Worm (Caenorhabditis elegans): Measurements from ENCODE around the gene ift-74.

The ift-74 gene

DNA sequence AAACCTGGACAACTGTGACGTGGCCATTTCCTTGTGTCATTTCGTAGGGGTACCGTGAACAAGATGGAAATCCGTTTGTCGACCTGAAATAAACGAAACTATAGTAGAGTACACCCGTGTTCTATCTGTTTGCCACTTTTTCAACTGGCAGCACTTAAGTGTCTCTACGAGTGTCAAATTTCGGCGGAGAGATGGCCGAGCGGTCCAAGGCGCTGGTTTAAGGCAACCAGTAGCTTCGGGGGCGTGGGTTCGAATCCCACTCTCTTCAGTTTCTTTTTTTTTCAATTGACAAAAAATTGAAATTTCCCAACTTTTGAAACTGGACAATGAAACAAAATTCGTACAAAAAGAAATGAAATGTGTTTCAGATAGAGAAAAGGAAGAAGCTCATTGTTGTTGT, 41.8 kb downstream of the ift-74 start (continued):
- TF ChIP-seq hlh-4 (tag; optimal IDR thresholded peaks at IDR 0.05) (no peak), ceh-8 (GFP tag; optimal IDR thresholded peaks at IDR 0.05) (no peak), lir-3 (tag; optimal IDR thresholded peaks at IDR 0.05; ENCODE audit: poor library complexity) (peak; percentile 25), xbp-1 (tag; optimal IDR thresholded peaks at IDR 0.05) (peak; percentile 26), snu-23 (GFP tag; optimal IDR thresholded peaks at IDR 0.05) (peak; percentile 62), ceh-63 (GFP tag; optimal IDR thresholded peaks at IDR 0.05) (no peak), hlh-17 (GFP tag; optimal IDR thresholded peaks at IDR 0.05; ENCODE audit: borderline replicate concordance) (no peak), ztf-11 (tag; optimal IDR thresholded peaks at IDR 0.05) (no peak), blmp-1 (tag; optimal IDR thresholded peaks at IDR 0.05) (no peak), snpc-4 (tag; optimal IDR thresholded peaks at IDR 0.05) (no peak), skn-1 (tag; optimal IDR thresholded peaks at IDR 0.05) (peak; percentile 7), lin-13 (GFP tag; optimal IDR thresholded peaks at IDR 0.05) (no peak), F16B12.6 (tag; optimal IDR thresholded peaks at IDR 0.05) (no peak), pax-3 (tag; optimal IDR thresholded peaks at IDR 0.05) (no peak), C04F5.9 (tag; optimal IDR thresholded peaks at IDR 0.05) (no peak), lin-14 (GFP tag; optimal IDR thresholded peaks at IDR 0.05) (peak; percentile 46), mef-2 (tag; optimal IDR thresholded peaks at IDR 0.05) (no peak), C16A3.4 (tag; optimal IDR thresholded peaks at IDR 0.05) (no peak), dsc-1 (tag; optimal IDR thresholded peaks at IDR 0.05) (peak; percentile 55), irx-1 (tag; optimal IDR thresholded peaks at IDR 0.05) (peak; percentile 32), isw-1 (GFP tag; IDR thresholded peaks at IDR 0.05) (no peak), ama-1 (optimal IDR thresholded peaks at IDR 0.05) (no peak), fkh-8 (tag; optimal IDR thresholded peaks at IDR 0.05) (no peak), rnt-1 (tag; optimal IDR thresholded peaks at IDR 0.05) (peak; percentile 48), tlp-1 (tag; optimal IDR thresholded peaks at IDR 0.05) (no peak), fkh-10 (GFP tag; optimal IDR thresholded peaks at IDR 0.05) (no peak), grh-1 (GFP tag; IDR thresholded peaks at IDR 0.05) (0 out of 2 replicates have a peak, but pooled peaks have one; percentile 9), mep-1 (tag; optimal IDR thresholded peaks at IDR 0.05) (peak; percentile 1), nhr-28 (tag; optimal IDR thresholded peaks at IDR 0.05) (no peak), fkh-4 (tag; optimal IDR thresholded peaks at IDR 0.05; ENCODE audit: borderline replicate concordance) (no peak), ceh-82 (tag; optimal IDR thresholded peaks at IDR 0.05) (peak in 1 of 3 experiments; percentile 12), unc-98 (GFP tag; IDR thresholded peaks at IDR 0.05) (no peak), mab-9 (GFP tag; IDR thresholded peaks at IDR 0.05) (no peak), lin-15B (tag; optimal IDR thresholded peaks at IDR 0.05) (no peak), hpl-2 (GFP tag; optimal IDR thresholded peaks at IDR 0.05) (no peak), dpl-1 (GFP tag; optimal IDR thresholded peaks at IDR 0.05) (peak in 2 of 3 experiments; percentile 1 to 14), nhr-12 (tag; optimal IDR thresholded peaks at IDR 0.05) (no peak), nhr-47 (tag; optimal IDR thresholded peaks at IDR 0.05) (peak; percentile 52), aha-1 (tag; optimal IDR thresholded peaks at IDR 0.05) (no peak), jun-1 (tag; optimal IDR thresholded peaks at IDR 0.05) (no peak), ets-5 (GFP tag; IDR thresholded peaks at IDR 0.05) (no peak), C34B4.2 (tag; optimal IDR thresholded peaks at IDR 0.05) (no peak), elt-3 (tag; optimal IDR thresholded peaks at IDR 0.05) (peak in 2 of 6 experiments; percentile 9 to 17), egl-13 (tag; optimal IDR thresholded peaks at IDR 0.05) (no peak), nhr-19 (GFP tag; conservative IDR thresholded peaks at IDR 0.05) (peak; percentile 64), aly-2 (tag; optimal IDR thresholded peaks at IDR 0.05) (no peak), unc-30 (tag; optimal IDR thresholded peaks at IDR 0.05) (no peak), egl-27 (tag; optimal IDR thresholded peaks at IDR 0.05) (no peak)

Measured in whole organism, L1 larva.